In the genomic region with DNA sequence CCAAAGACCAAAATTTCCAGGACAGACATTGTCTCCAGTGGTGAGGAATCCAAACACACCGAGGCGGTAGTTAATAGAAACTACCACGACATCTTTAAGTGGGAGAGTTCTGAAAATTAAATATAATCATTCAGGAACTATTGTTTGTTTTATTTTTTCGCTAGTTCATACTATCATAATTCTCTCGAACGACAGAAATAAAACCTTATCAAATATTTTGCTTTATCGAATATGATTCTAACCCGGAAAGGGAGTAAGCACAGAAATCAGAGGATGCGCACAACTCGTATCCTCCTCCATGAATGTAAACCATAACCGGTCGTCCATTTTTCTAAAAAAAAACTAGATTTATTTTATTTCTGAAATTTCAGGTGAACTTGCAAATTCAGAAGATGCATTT, we compare ENCODE assay signal across 3 worm cellular contexts.
TF ChIP-seq lines count a peak whose summit lies in the region.

No protein-coding gene starts in this region.

TF ChIP-seq in whole organism, L2 larva, 48 proteins besides CTCF, POLR2A, EP300 and RAD21:
- TF ChIP-seq fos-1 (tag; optimal IDR thresholded peaks at IDR 0.05; lab: Kevin White, UChicago) (peak; percentile 39), dmd-4 (tag; optimal IDR thresholded peaks at IDR 0.05; lab: Kevin White, UChicago) (no peak)

TF ChIP-seq in whole organism, L3 larva, 47 proteins besides CTCF, POLR2A, EP300 and RAD21:
- TF ChIP-seq pqm-1 (tag; optimal IDR thresholded peaks at IDR 0.05; lab: Kevin White, UChicago) (peak; percentile 13), elt-3 (tag; optimal IDR thresholded peaks at IDR 0.05; lab: Kevin White, UChicago) (no peak), ztf-11 (tag; optimal IDR thresholded peaks at IDR 0.05; lab: Kevin White, UChicago) (no peak), elt-1 (tag; optimal IDR thresholded peaks at IDR 0.05; lab: Kevin White, UChicago) (no peak), mml-1 (tag; optimal IDR thresholded peaks at IDR 0.05; lab: Kevin White, UChicago) (no peak), unc-39 (tag; optimal IDR thresholded peaks at IDR 0.05; lab: Kevin White, UChicago) (no peak), fkh-2 (tag; optimal IDR thresholded peaks at IDR 0.05; lab: Kevin White, UChicago) (no peak), nfya-1 (tag; optimal IDR thresholded peaks at IDR 0.05; lab: Kevin White, UChicago; ENCODE audit: insufficient read depth) (no peak), unc-62 (GFP tag; optimal IDR thresholded peaks at IDR 0.05; lab: Kevin White, UChicago) (no peak), egl-27 (tag; optimal IDR thresholded peaks at IDR 0.05; lab: Kevin White, UChicago) (no peak), eor-1 (tag; optimal IDR thresholded peaks at IDR 0.05; lab: Kevin White, UChicago) (no peak), R02D3.7 (tag; optimal IDR thresholded peaks at IDR 0.05; lab: Kevin White, UChicago) (no peak), nhr-12 (tag; optimal IDR thresholded peaks at IDR 0.05; lab: Kevin White, UChicago) (no peak), lin-15B (tag; optimal IDR thresholded peaks at IDR 0.05; lab: Kevin White, UChicago) (no peak), lin-39 (tag; optimal IDR thresholded peaks at IDR 0.05; lab: Kevin White, UChicago) (no peak), elt-2 (tag; optimal IDR thresholded peaks at IDR 0.05; lab: Kevin White, UChicago) (peak; percentile 51), sea-2 (GFP tag; optimal IDR thresholded peaks at IDR 0.05; lab: Kevin White, UChicago) (no peak), nhr-11 (tag; optimal IDR thresholded peaks at IDR 0.05; lab: Kevin White, UChicago) (no peak)

TF ChIP-seq in whole organism, L4 larva, 104 proteins besides CTCF, POLR2A, EP300 and RAD21:
- TF ChIP-seq madf-9 (GFP tag; conservative IDR thresholded peaks at IDR 0.05; lab: Robert Waterston, UW) (no peak), dmd-6 (GFP tag; IDR thresholded peaks at IDR 0.05; lab: Robert Waterston, UW) (peak; percentile 20; the same call in 1 of the 2 replicates), nhr-28 (tag; optimal IDR thresholded peaks at IDR 0.05; lab: Kevin White, UChicago) (peak; percentile 54), sdz-12 (GFP tag; optimal IDR thresholded peaks at IDR 0.05; lab: Kevin White, UChicago) (no peak), zfp-2 (tag; optimal IDR thresholded peaks at IDR 0.05; lab: Kevin White, UChicago) (no peak), mep-1 (tag; optimal IDR thresholded peaks at IDR 0.05; lab: Kevin White, UChicago) (no peak), daf-16 (GFP tag; optimal IDR thresholded peaks at IDR 0.05; lab: Kevin White, UChicago) (no peak), daf-16 (tag; optimal IDR thresholded peaks at IDR 0.05; lab: Kevin White, UChicago) (peak; percentile 6), pqm-1 (tag; optimal IDR thresholded peaks at IDR 0.05; lab: Kevin White, UChicago) (peak; percentile 53), mes-2 (tag; optimal IDR thresholded peaks at IDR 0.05; lab: Kevin White, UChicago; ENCODE audit: poor library complexity, severe bottlenecking) (no peak), nhr-11 (tag; optimal IDR thresholded peaks at IDR 0.05; lab: Kevin White, UChicago) (no peak), aha-1 (tag; lab: Kevin White, UChicago) (no peak), F10B5.3 (tag; optimal IDR thresholded peaks at IDR 0.05; lab: Kevin White, UChicago) (no peak)
